Worm (Caenorhabditis elegans) whole organism, late embryonic: ENCODE measurements around the gene nipa-1.

ENCODE experiments used
- C08G9.2 ChIP-seq: sonication (generic microtip); optimal IDR thresholded peaks from 2 replicates; lab custom pipeline; 2016; ENCODE audit warnings: mild to moderate bottlenecking, missing genetic modification characterization, moderate library complexity, missing compliant biosample characterization
- C38D4.7 ChIP-seq: fragments of 200-800 bp; sonication (Bioruptor generic); optimal IDR thresholded peaks from 2 replicates; lab custom pipeline; 2018; ENCODE audit warnings: mild to moderate bottlenecking, missing genetic modification characterization, moderate library complexity, missing compliant biosample characterization
- K02D7.2 ChIP-seq: sonication (generic microtip); optimal IDR thresholded peaks from 2 replicates; lab custom pipeline; 2017; ENCODE audit warnings: mild to moderate bottlenecking, missing genetic modification characterization, missing compliant biosample characterization
- K09A11.1 ChIP-seq: sonication (generic microtip); optimal IDR thresholded peaks from 2 replicates; lab custom pipeline; 2017; ENCODE audit warnings: antibody characterized with exemption, mild to moderate bottlenecking, missing genetic modification characterization, missing compliant biosample characterization; ENCODE audit not compliant: insufficient read depth
- T23F11.4 ChIP-seq: fragments of 200-800 bp; sonication (Bioruptor generic); optimal IDR thresholded peaks from 2 replicates; lab custom pipeline; 2018; ENCODE audit warnings: mild to moderate bottlenecking, missing genetic modification characterization, missing compliant biosample characterization
- Y22D7AL.16 ChIP-seq: sonication (generic microtip); optimal IDR thresholded peaks from 2 replicates; lab custom pipeline; 2016; ENCODE audit warnings: missing genetic modification characterization, missing compliant biosample characterization
- ahr-1 ChIP-seq: sonication (generic microtip); optimal IDR thresholded peaks from 2 replicates; lab custom pipeline; 2016; ENCODE audit warnings: missing genetic modification characterization, missing compliant biosample characterization
- ama-1 ChIP-seq: fragments of 150-350 bp; optimal IDR thresholded peaks from 2 replicates; lab custom pipeline; 2014
- ceh-14 ChIP-seq: sonication (generic microtip); optimal IDR thresholded peaks from 2 replicates; lab custom pipeline; 2016; ENCODE audit warnings: missing genotype, missing genetic modification characterization, missing compliant biosample characterization
- ceh-18 ChIP-seq: sonication (generic microtip); optimal IDR thresholded peaks from 2 replicates; lab custom pipeline; 2016; ENCODE audit warnings: missing genetic modification characterization, missing compliant biosample characterization
- ceh-19 ChIP-seq: fragments of 200-800 bp; sonication (Bioruptor generic); optimal IDR thresholded peaks from 2 replicates; lab custom pipeline; 2018; ENCODE audit warnings: mild to moderate bottlenecking, missing genetic modification characterization, missing compliant biosample characterization
- ceh-2 ChIP-seq: sonication (generic microtip); optimal IDR thresholded peaks from 2 replicates; lab custom pipeline; 2016; ENCODE audit warnings: missing genotype, missing genetic modification characterization, missing compliant biosample characterization
- ceh-22 ChIP-seq: sonication (generic microtip); optimal IDR thresholded peaks from 2 replicates; lab custom pipeline; 2017; ENCODE audit warnings: missing biosample characterization, missing genetic modification characterization
- ceh-24 ChIP-seq: sonication (generic microtip); optimal IDR thresholded peaks from 2 replicates; lab custom pipeline; 2016; ENCODE audit warnings: mild to moderate bottlenecking, missing genetic modification characterization, missing compliant biosample characterization
- ceh-31 ChIP-seq: sonication (generic microtip); optimal IDR thresholded peaks from 2 replicates; lab custom pipeline; 2016; ENCODE audit warnings: missing genetic modification characterization, missing compliant biosample characterization
- ceh-34 ChIP-seq: sonication (generic microtip); optimal IDR thresholded peaks from 2 replicates; lab custom pipeline; 2016; ENCODE audit warnings: mild to moderate bottlenecking, missing genetic modification characterization, missing compliant biosample characterization
- ceh-48 ChIP-seq: sonication (generic microtip); optimal IDR thresholded peaks from 2 replicates; lab custom pipeline; 2016; ENCODE audit warnings: missing genetic modification characterization, inconsistent platforms, missing compliant biosample characterization
- ceh-9 ChIP-seq: sonication (generic microtip); optimal IDR thresholded peaks from 2 replicates; lab custom pipeline; 2016; ENCODE audit warnings: mild to moderate bottlenecking, missing genetic modification characterization, inconsistent platforms, missing compliant biosample characterization
- dve-1 ChIP-seq: sonication (generic microtip); optimal IDR thresholded peaks from 2 replicates; lab custom pipeline; 2017; ENCODE audit warnings: antibody characterized with exemption, mild to moderate bottlenecking, missing genetic modification characterization, missing compliant biosample characterization
- elt-2 ChIP-seq: sonication (generic microtip); optimal IDR thresholded peaks from 2 replicates; lab custom pipeline; 2016; ENCODE audit warnings: missing genetic modification reagents, missing genetic modification characterization, missing compliant biosample characterization
- elt-4 ChIP-seq: sonication (generic microtip); optimal IDR thresholded peaks from 2 replicates; lab custom pipeline; 2016; ENCODE audit warnings: missing genetic modification characterization, missing compliant biosample characterization
- ets-4 ChIP-seq: sonication (generic microtip); optimal IDR thresholded peaks from 2 replicates; lab custom pipeline; 2016; ENCODE audit warnings: missing genetic modification characterization, missing compliant biosample characterization
- fax-1 ChIP-seq: sonication (generic microtip); optimal IDR thresholded peaks from 2 replicates; lab custom pipeline; 2016; ENCODE audit warnings: missing genotype, missing genetic modification characterization, missing compliant biosample characterization
- fkh-6 ChIP-seq: sonication (generic microtip); optimal IDR thresholded peaks from 2 replicates; lab custom pipeline; 2016; ENCODE audit warnings: missing genetic modification characterization, missing compliant biosample characterization
- gmeb-2 ChIP-seq: sonication (generic microtip); optimal IDR thresholded peaks from 2 replicates; lab custom pipeline; 2016; ENCODE audit warnings: missing genetic modification characterization, inconsistent platforms, missing compliant biosample characterization
- hlh-30 ChIP-seq: sonication (generic microtip); optimal IDR thresholded peaks from 2 replicates; lab custom pipeline; 2017; ENCODE audit warnings: antibody characterized with exemption, missing genetic modification characterization, missing compliant biosample characterization; ENCODE audit not compliant: insufficient read depth
- hlh-6 ChIP-seq: sonication (generic microtip); optimal IDR thresholded peaks from 2 replicates; lab custom pipeline; 2016; ENCODE audit warnings: missing genotype, missing genetic modification characterization, missing compliant biosample characterization
- lin-11 ChIP-seq: fragments of 200-800 bp; sonication (Bioruptor generic); optimal IDR thresholded peaks from 2 replicates; lab custom pipeline; 2018; ENCODE audit warnings: mild to moderate bottlenecking, missing genetic modification characterization, missing compliant biosample characterization
- mec-3 ChIP-seq: sonication (generic microtip); optimal IDR thresholded peaks from 2 replicates; lab custom pipeline; 2016; ENCODE audit warnings: borderline replicate concordance, missing genetic modification characterization, missing compliant biosample characterization
- nhr-11 ChIP-seq: fragments of 150-350 bp; optimal IDR thresholded peaks from 2 replicates; lab custom pipeline; 2014; ENCODE audit warnings: missing biosample characterization, missing genetic modification characterization
- nhr-232 ChIP-seq: sonication (generic microtip); optimal IDR thresholded peaks from 2 replicates; lab custom pipeline; 2016; ENCODE audit warnings: missing genetic modification characterization, missing compliant biosample characterization
- npax-4 ChIP-seq: sonication (generic microtip); optimal IDR thresholded peaks from 2 replicates; lab custom pipeline; 2016; ENCODE audit warnings: missing genetic modification characterization, missing compliant biosample characterization
- pat-9 ChIP-seq: fragments of 200-800 bp; sonication (Bioruptor generic); optimal IDR thresholded peaks from 2 replicates; lab custom pipeline; 2018; ENCODE audit warnings: mild to moderate bottlenecking, missing genetic modification characterization, moderate library complexity, missing compliant biosample characterization
- pha-2 ChIP-seq: sonication (generic microtip); optimal IDR thresholded peaks from 2 replicates; lab custom pipeline; 2017; ENCODE audit warnings: mild to moderate bottlenecking, missing genetic modification characterization, missing compliant biosample characterization
- pha-4 ChIP-seq: fragments of 150-350 bp; optimal IDR thresholded peaks from 2 replicates; lab custom pipeline; 2018; ENCODE audit warnings: missing biosample characterization, missing genetic modification reagents, missing genetic modification characterization
- pros-1 ChIP-seq: fragments of 150-350 bp; optimal IDR thresholded peaks from 2 replicates; lab custom pipeline; 2014; ENCODE audit warnings: missing biosample characterization, missing genetic modification reagents, missing genetic modification characterization
- rnt-1 ChIP-seq: sonication (generic microtip); optimal IDR thresholded peaks from 2 replicates; lab custom pipeline; 2016; ENCODE audit warnings: missing genetic modification characterization, missing compliant biosample characterization
- tbx-2 ChIP-seq: sonication (generic microtip); optimal IDR thresholded peaks from 2 replicates; lab custom pipeline; 2016; ENCODE audit warnings: missing genetic modification characterization, missing compliant biosample characterization
- unc-42 ChIP-seq: sonication (generic microtip); optimal IDR thresholded peaks from 2 replicates; lab custom pipeline; 2016; ENCODE audit warnings: missing genotype, missing genetic modification characterization, missing compliant biosample characterization
- unc-55 ChIP-seq: sonication (generic microtip); optimal IDR thresholded peaks from 2 replicates; lab custom pipeline; 2017; ENCODE audit warnings: missing biosample characterization, missing genetic modification reagents, missing genetic modification characterization
- unc-86 ChIP-seq: sonication (generic microtip); optimal IDR thresholded peaks from 2 replicates; lab custom pipeline; 2016; ENCODE audit warnings: missing genetic modification characterization, missing compliant biosample characterization
- zip-5 ChIP-seq: sonication (generic microtip); optimal IDR thresholded peaks from 2 replicates; lab custom pipeline; 2016; ENCODE audit warnings: missing genetic modification characterization, missing compliant biosample characterization
- ztf-16 ChIP-seq: sonication (generic microtip); optimal IDR thresholded peaks from 2 replicates; lab custom pipeline; 2017; ENCODE audit warnings: missing genetic modification characterization, missing compliant biosample characterization

Gene nipa-1

DNA sequence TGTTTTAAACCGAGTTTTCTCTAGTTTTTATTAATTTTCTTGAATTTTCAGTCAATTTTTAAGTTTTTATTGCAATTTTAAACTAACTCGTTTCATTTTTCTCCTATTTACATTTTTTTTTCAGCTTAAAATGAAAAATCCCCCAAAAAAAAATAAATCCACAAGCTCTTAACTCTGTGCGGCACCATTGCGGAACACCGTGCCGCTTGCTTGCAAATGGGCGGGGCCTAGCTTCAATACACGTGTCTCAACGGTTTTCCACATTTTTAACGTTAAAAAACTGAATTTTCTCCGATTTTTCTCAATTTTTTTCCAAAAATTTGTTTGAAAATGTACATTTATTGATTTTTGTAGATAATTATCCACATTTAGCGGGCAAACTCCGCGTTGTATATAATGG lies 48.1 kb upstream of the nipa-1 start, which contains the start of gene R148.3 (continued):
- TF ChIP-seq ceh-31 (tag; lab: Kevin White, UChicago), result peak; percentile 69
- peak; percentile 90 for TF ChIP-seq ztf-16
- TF ChIP-seq hlh-30, result no peak
- peak; percentile 79 for TF ChIP-seq pha-2 (tag; lab: Kevin White, UChicago)
- TF ChIP-seq ahr-1, result peak; percentile 85
- peak; percentile 71 for TF ChIP-seq rnt-1 (tag; lab: Kevin White, UChicago)
- peak; percentile 72 for TF ChIP-seq ceh-19 (GFP tag; lab: Kevin White, UChicago)
- peak; percentile 20 for TF ChIP-seq dve-1 (tag; lab: Kevin White, UChicago)
- peak; percentile 88 for TF ChIP-seq K09A11.1 (tag; lab: Kevin White, UChicago)
- TF ChIP-seq nhr-232 (tag; lab: Kevin White, UChicago), result peak; percentile 78
- peak; percentile 86 for TF ChIP-seq hlh-6 (tag; lab: Kevin White, UChicago)
- TF ChIP-seq unc-86 (tag; lab: Kevin White, UChicago), result peak; percentile 87
- peak; percentile 64 for TF ChIP-seq C08G9.2 (tag; lab: Kevin White, UChicago)
- TF ChIP-seq unc-42 (tag; lab: Kevin White, UChicago), result peak; percentile 22
- peak; percentile 75 for TF ChIP-seq pat-9
- TF ChIP-seq ceh-48, result peak; percentile 52
- TF ChIP-seq ceh-22, result no peak
- TF ChIP-seq elt-4 (tag; lab: Kevin White, UChicago), result no peak
- TF ChIP-seq Y22D7AL.16 (tag; lab: Kevin White, UChicago), result peak; percentile 67
- TF ChIP-seq ets-4 (tag; lab: Kevin White, UChicago), result peak; percentile 42
- TF ChIP-seq, all 69 proteins: peak for 53

DNA sequence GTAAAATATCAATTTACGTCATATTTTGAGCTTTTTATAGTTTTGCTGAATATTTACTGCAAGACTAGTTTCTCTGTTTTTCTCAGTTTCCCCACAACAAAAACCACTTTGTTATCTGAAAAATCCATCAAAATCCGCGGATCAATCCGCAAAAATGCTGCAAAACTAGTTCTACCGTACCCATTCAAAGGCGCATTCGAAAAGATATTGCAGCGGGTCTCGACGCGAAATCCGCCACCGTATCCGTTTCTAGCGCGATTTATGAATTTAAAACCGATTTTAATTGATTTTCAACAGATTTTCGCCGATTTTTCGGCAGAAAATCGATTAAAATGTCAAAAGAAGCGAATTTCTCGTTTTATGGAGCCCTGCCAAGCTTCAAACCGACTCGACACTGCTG lies 44.5 kb upstream of the nipa-1 start, which contains the start of gene R148.4:
Gene R148.4, plus strand, starts transcription at position 211 of the 400 bp plus-strand sequence.
- TF ChIP-seq nhr-11 (tag; lab: Kevin White, UChicago) (no peak), ama-1 (lab: Kevin White, UChicago) (no peak), zip-5 (tag; lab: Kevin White, UChicago) (no peak), gmeb-2 (no peak), pros-1 (tag; lab: Kevin White, UChicago) (no peak), unc-55 (GFP tag; lab: Kevin White, UChicago) (no peak), ztf-16 (no peak), C08G9.2 (tag; lab: Kevin White, UChicago) (no peak), K09A11.1 (tag; lab: Kevin White, UChicago) (no peak), K02D7.2 (tag; lab: Kevin White, UChicago) (no peak), ceh-34 (tag; lab: Kevin White, UChicago) (no peak), ceh-9 (no peak), ceh-18 (tag; lab: Kevin White, UChicago) (no peak), lin-11 (tag; lab: Kevin White, UChicago) (no peak), hlh-6 (tag; lab: Kevin White, UChicago) (no peak), ceh-14 (tag; lab: Kevin White, UChicago) (no peak), npax-4 (tag; lab: Kevin White, UChicago) (no peak), pha-4 (no peak), tbx-2 (tag; lab: Kevin White, UChicago) (no peak)
- TF ChIP-seq, all 69 proteins: peak for 0

DNA sequence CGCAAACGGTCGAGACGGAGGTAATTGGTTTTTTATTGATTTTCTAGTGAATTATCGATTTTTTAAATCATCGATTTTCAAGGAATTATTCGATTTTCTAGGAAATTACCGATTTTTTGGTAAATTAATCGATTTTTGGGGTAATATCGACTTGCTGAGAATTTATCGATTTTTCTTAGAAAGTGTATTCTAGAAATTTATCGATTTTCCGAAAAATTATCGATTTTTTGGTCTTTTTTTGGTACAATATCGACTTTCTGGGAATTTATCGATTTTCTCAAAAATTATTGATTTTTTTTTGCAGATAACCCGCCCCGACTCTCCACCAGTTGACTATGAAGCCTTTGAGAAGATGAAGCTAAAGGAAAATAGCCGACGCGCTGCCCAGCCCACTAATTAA lies 43.6 kb upstream of the nipa-1 start:
- peak; percentile 81 for TF ChIP-seq ceh-48
- TF ChIP-seq mec-3 (tag; lab: Kevin White, UChicago), result no peak

DNA sequence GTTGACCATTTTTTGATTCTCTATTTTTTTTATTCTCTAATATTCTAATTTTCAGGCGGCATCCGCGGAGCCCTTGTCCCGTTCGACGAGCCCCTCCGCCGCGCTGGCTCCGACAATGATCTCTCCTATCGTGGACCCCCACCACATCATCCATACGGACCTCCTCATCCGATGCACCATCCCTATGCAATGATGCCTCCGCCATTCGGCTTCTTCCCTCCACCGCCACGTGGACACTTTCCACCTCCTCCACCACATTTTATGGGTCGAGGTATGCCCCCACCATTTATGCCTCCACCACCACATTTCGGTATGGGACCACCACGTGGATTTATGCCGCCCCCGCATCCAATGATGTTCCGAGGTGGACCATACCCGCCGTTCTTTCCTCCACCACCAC lies 42.4 kb upstream of the nipa-1 start:
- TF ChIP-seq elt-2 (tag; lab: Kevin White, UChicago), result no peak
- TF ChIP-seq ceh-22, result no peak
- no peak for TF ChIP-seq ceh-2 (tag; lab: Kevin White, UChicago)
- no peak for TF ChIP-seq ceh-18 (tag; lab: Kevin White, UChicago)
- no peak for TF ChIP-seq ahr-1
- no peak for TF ChIP-seq ceh-24 (tag; lab: Kevin White, UChicago)
- TF ChIP-seq ceh-9, result no peak
- TF ChIP-seq T23F11.4 (GFP tag; lab: Kevin White, UChicago), result no peak
- TF ChIP-seq fkh-6 (tag; lab: Kevin White, UChicago), result no peak
- TF ChIP-seq tbx-2 (tag; lab: Kevin White, UChicago), result no peak
- TF ChIP-seq C38D4.7 (GFP tag; lab: Kevin White, UChicago), result no peak
- TF ChIP-seq dve-1 (tag; lab: Kevin White, UChicago), result no peak
- TF ChIP-seq pha-2 (tag; lab: Kevin White, UChicago), result no peak
- TF ChIP-seq fax-1 (tag; lab: Kevin White, UChicago), result no peak
